Fruit fly (Drosophila melanogaster) whole organism: ENCODE data around the gene Eogt.

Experiments used
- CG8478 ChIP-seq: fragments of >200 bp; optimal IDR thresholded peaks from 2 replicates; lab custom pipeline; 2018; ENCODE audit warnings: inconsistent platforms
- Dll ChIP-seq: fragments of >200 bp; optimal IDR thresholded peaks from 2 replicates; lab custom pipeline; 2017
- EcR ChIP-seq, 2 experiments: fragments of >200 bp; optimal IDR thresholded peaks; 2 replicates each; lab custom pipeline; 2017; ENCODE audit warnings: missing biosample characterization in 2 of 2, missing genetic modification characterization in 2 of 2, missing genetic modification reagents in 2 of 2
- pan ChIP-seq: fragments of >200 bp; optimal IDR thresholded peaks from 2 replicates; lab custom pipeline; 2017
- psq ChIP-seq: fragments of >200 bp; optimal IDR thresholded peaks from 2 replicates; lab custom pipeline; 2017
- usp ChIP-seq: fragments of >200 bp; optimal IDR thresholded peaks from 2 replicates; lab custom pipeline; 2017; ENCODE audit warnings: missing biosample characterization, missing genetic modification characterization, mixed read lengths

- no peak for TF ChIP-seq pan (lab: Kevin White, UChicago)
- TF ChIP-seq psq (lab: Kevin White, UChicago): no peak
- TF ChIP-seq Dll (lab: Kevin White, UChicago): no peak
- no peak for TF ChIP-seq CG8478
- TF ChIP-seq EcR (GFP tag; optimal IDR thresholded peaks at IDR 0.05; lab: Kevin White, UChicago): no peak
- TF ChIP-seq usp (GFP tag; lab: Kevin White, UChicago): no peak
These were observed 49.4 kb downstream of the Eogt start for dm6 chr2L:2430251-2430650.
